Worm (Caenorhabditis elegans): ENCODE data around the gene emc-1.

emc-1 gene

ce11 chrII:1518914-1519313 lies 18.8 kb upstream of the emc-1 start, which contains the start of gene Y51H7BR.8:
Gene Y51H7BR.8, plus strand, starts transcription at chrII:1519214.
- no peak for TF ChIP-seq sma-3 (GFP tag; optimal IDR thresholded peaks at IDR 0.05)
- no peak for TF ChIP-seq nhr-129 (tag; optimal IDR thresholded peaks at IDR 0.05)

- TF ChIP-seq elt-1 (tag; optimal IDR thresholded peaks at IDR 0.05) = no peak
- no peak for TF ChIP-seq unc-62 (GFP tag; optimal IDR thresholded peaks at IDR 0.05)
- TF ChIP-seq Y55F3AM.14 (GFP tag; optimal IDR thresholded peaks at IDR 0.05) = no peak
- TF ChIP-seq aly-2 (tag; optimal IDR thresholded peaks at IDR 0.05) = no peak
These were observed 17.2 kb upstream of the emc-1 start, which contains the start of gene math-45 for ce11 chrII:1517354-1517753. Gene math-45, minus strand, starts transcription at chrII:1517454.

- TF ChIP-seq ceh-16 (tag; optimal IDR thresholded peaks at IDR 0.05) (no peak), sma-3 (GFP tag; optimal IDR thresholded peaks at IDR 0.05) (no peak), peb-1 (tag; optimal IDR thresholded peaks at IDR 0.05) (no peak), ama-1 (optimal IDR thresholded peaks at IDR 0.05) (no peak), nhr-10 (tag; optimal IDR thresholded peaks at IDR 0.05) (no peak), mab-5 (tag; optimal IDR thresholded peaks at IDR 0.05) (no peak), nhr-12 (tag; optimal IDR thresholded peaks at IDR 0.05) (no peak), alr-1 (tag; optimal IDR thresholded peaks at IDR 0.05) (no peak), nhr-23 (tag; optimal IDR thresholded peaks at IDR 0.05) (no peak)
These were observed 4.1 kb upstream of the emc-1 start, which contains the start of gene fdgt-1 for ce11 chrII:1504266-1504665. Gene fdgt-1, plus strand, starts transcription at chrII:1504566.

DNA sequence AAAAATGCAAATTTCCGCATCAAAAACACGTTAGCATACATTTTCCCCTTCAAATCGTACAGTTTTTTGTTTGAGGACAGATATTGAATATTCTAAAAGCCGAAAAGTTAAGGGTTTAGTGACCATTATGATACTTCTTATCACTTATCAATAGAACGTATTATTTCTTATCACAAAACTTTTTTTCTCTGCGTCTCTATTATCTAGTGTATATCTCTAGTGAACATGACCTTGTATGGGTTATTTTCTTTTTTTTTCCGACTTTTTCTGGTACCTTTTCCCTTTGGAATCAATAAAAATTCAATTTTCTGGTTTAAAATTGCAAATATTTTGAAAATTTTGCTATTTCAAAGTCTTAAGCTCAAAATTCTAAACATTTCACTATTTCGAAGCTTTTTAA lies 3.5 kb upstream of the emc-1 start:
- TF ChIP-seq fos-1 (tag; optimal IDR thresholded peaks at IDR 0.05) = peak; percentile 47
- no peak for TF ChIP-seq lin-13 (GFP tag; optimal IDR thresholded peaks at IDR 0.05)

DNA sequence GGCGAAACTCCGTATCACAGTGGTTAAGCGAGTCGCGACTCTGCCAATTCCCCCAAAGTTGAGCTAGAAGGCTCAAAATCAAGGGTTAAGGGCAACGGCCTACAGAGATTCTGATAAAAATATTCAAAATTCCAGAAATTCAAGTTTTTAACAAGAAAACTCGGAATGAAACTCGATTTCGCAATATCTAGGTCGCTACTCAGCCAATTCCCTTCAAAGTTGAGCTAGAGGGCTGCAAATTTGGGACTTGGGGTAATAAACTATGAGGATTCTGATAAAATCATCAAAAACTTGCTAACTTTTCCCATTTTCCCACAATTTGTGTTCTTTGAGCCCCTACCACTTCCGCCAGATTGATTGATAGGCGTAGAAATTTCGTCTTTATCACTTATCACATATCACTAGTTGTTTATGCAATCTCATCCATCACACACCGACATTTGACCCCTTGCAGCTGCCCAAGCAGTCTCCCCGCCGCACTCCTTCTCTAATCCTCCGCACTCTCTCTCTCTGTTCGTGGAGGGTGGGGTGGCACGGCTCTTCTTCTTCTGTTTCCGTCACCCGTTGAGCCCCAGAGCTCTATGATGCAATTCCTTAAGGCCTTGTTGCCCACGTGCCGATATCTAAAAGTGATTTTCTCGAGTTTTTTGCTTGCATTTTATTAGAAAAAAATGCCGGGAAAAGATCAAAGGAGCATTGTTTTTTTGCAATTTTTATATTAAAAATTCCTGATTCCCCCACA lies 1.7 kb upstream of the emc-1 start:
- peak; percentile 27 for TF ChIP-seq unc-62 (GFP tag; optimal IDR thresholded peaks at IDR 0.05)
- TF ChIP-seq nhr-129 (tag; optimal IDR thresholded peaks at IDR 0.05) = peak; percentile 96
- TF ChIP-seq unc-55 (GFP tag; optimal IDR thresholded peaks at IDR 0.05) = peak; percentile 8
- no peak for TF ChIP-seq ceh-82 (tag; optimal IDR thresholded peaks at IDR 0.05)
- TF ChIP-seq sma-9 (GFP tag; optimal IDR thresholded peaks at IDR 0.05) = peak; percentile 75
- TF ChIP-seq sma-9 (tag; optimal IDR thresholded peaks at IDR 0.05) = no peak
- TF ChIP-seq mdl-1 (tag; optimal IDR thresholded peaks at IDR 0.05) = peak; percentile 37 to 87
- no peak for TF ChIP-seq ZK546.5 (tag; optimal IDR thresholded peaks at IDR 0.05)
- peak in 1 of 2 experiments; percentile 56 for TF ChIP-seq lsy-2 (tag; optimal IDR thresholded peaks at IDR 0.05)
- TF ChIP-seq C34F6.9 (tag; optimal IDR thresholded peaks at IDR 0.05) = peak; percentile 38
- TF ChIP-seq nhr-77 (tag; optimal IDR thresholded peaks at IDR 0.05) = no peak
- TF ChIP-seq ztf-4 (tag; optimal IDR thresholded peaks at IDR 0.05) = peak; percentile 4
- peak; percentile 82 for TF ChIP-seq F13H6.1 (tag; optimal IDR thresholded peaks at IDR 0.05)

ce11 chrII:1500959-1501358 lies 829 bp upstream of the emc-1 start:
- TF ChIP-seq mdl-1 (tag; optimal IDR thresholded peaks at IDR 0.05) = no peak
- TF ChIP-seq nhr-237 (tag; optimal IDR thresholded peaks at IDR 0.05) = no peak
- TF ChIP-seq aly-2 (tag; optimal IDR thresholded peaks at IDR 0.05) = no peak
- no peak for TF ChIP-seq unc-39 (tag; optimal IDR thresholded peaks at IDR 0.05)
- TF ChIP-seq nhr-10 (tag; optimal IDR thresholded peaks at IDR 0.05) = no peak
- no peak for TF ChIP-seq mbf-1 (tag; optimal IDR thresholded peaks at IDR 0.05)
- no peak for TF ChIP-seq ztf-11 (tag; optimal IDR thresholded peaks at IDR 0.05)
- no peak for TF ChIP-seq nhr-23 (tag; optimal IDR thresholded peaks at IDR 0.05)
- TF ChIP-seq nhr-77 (tag; optimal IDR thresholded peaks at IDR 0.05) = no peak
- no peak for TF ChIP-seq ceh-16 (tag; optimal IDR thresholded peaks at IDR 0.05)
- no peak for TF ChIP-seq ztf-4 (tag; optimal IDR thresholded peaks at IDR 0.05)
- TF ChIP-seq lin-13 (GFP tag; optimal IDR thresholded peaks at IDR 0.05) = no peak
- TF ChIP-seq lin-39 (tag; optimal IDR thresholded peaks at IDR 0.05) = no peak
